Worm (Caenorhabditis elegans): Measurements from ENCODE around the gene wdr-37.
A peak's percentile ranks its signal among the peaks of the same experiment; 100 is the strongest.

The wdr-37 gene

ce11 chrIII:5615675-5616074, 15.8 kb upstream of the wdr-37 start:
- no peak for TF ChIP-seq ceh-90 (tag; optimal IDR thresholded peaks at IDR 0.05)
- TF ChIP-seq ama-1 (optimal IDR thresholded peaks at IDR 0.05) = no peak
- no peak for TF ChIP-seq hlh-4 (tag; optimal IDR thresholded peaks at IDR 0.05)
- TF ChIP-seq nhr-71 (tag; optimal IDR thresholded peaks at IDR 0.05) = no peak
- no peak for TF ChIP-seq xbp-1 (tag; optimal IDR thresholded peaks at IDR 0.05)
- TF ChIP-seq ceh-88 (GFP tag; IDR thresholded peaks at IDR 0.05) = no peak
- no peak for TF ChIP-seq nhr-77 (tag; optimal IDR thresholded peaks at IDR 0.05)
- TF ChIP-seq mef-2 (tag; optimal IDR thresholded peaks at IDR 0.05) = no peak
- TF ChIP-seq fos-1 (tag; optimal IDR thresholded peaks at IDR 0.05) = no peak
- no peak for TF ChIP-seq vab-15 (tag; optimal IDR thresholded peaks at IDR 0.05)
- TF ChIP-seq elt-2 (tag; optimal IDR thresholded peaks at IDR 0.05) = no peak
- no peak for TF ChIP-seq efl-3 (GFP tag; optimal IDR thresholded peaks at IDR 0.05)
- TF ChIP-seq efl-1 (optimal IDR thresholded peaks at IDR 0.05) = no peak
- TF ChIP-seq efl-1 (GFP tag; optimal IDR thresholded peaks at IDR 0.05 in 1 of 2) = no peak
- TF ChIP-seq Y116A8C.19 (tag; optimal IDR thresholded peaks at IDR 0.05; ENCODE audit: borderline replicate concordance) = no peak
- no peak for TF ChIP-seq sox-4 (tag; optimal IDR thresholded peaks at IDR 0.05)
- no peak for TF ChIP-seq mdl-1 (tag; optimal IDR thresholded peaks at IDR 0.05)
- no peak for TF ChIP-seq nhr-237 (tag; optimal IDR thresholded peaks at IDR 0.05)
- TF ChIP-seq snu-23 (GFP tag; optimal IDR thresholded peaks at IDR 0.05) = no peak
- no peak for TF ChIP-seq pqm-1 (tag; optimal IDR thresholded peaks at IDR 0.05)

ce11 chrIII:5614648-5615047, 14.8 kb upstream of the wdr-37 start, which contains the start of gene basl-1:
basl-1 (plus strand) TSS chrIII:5614948.
- TF ChIP-seq blmp-1 (tag; optimal IDR thresholded peaks at IDR 0.05) (no peak), F16B12.6 (tag; optimal IDR thresholded peaks at IDR 0.05) (no peak), nhr-84 (tag; optimal IDR thresholded peaks at IDR 0.05) (no peak), irx-1 (tag; optimal IDR thresholded peaks at IDR 0.05) (no peak), ztf-11 (tag; optimal IDR thresholded peaks at IDR 0.05) (no peak), ceh-63 (GFP tag; optimal IDR thresholded peaks at IDR 0.05) (no peak), nhr-20 (tag; optimal IDR thresholded peaks at IDR 0.05) (no peak), alr-1 (tag; optimal IDR thresholded peaks at IDR 0.05; ENCODE audit: borderline replicate concordance) (no peak), mdl-1 (tag; optimal IDR thresholded peaks at IDR 0.05) (no peak), Y116A8C.19 (tag; optimal IDR thresholded peaks at IDR 0.05; ENCODE audit: borderline replicate concordance) (no peak), nhr-12 (tag; optimal IDR thresholded peaks at IDR 0.05) (no peak), lin-13 (GFP tag; optimal IDR thresholded peaks at IDR 0.05) (no peak), hpl-2 (GFP tag; optimal IDR thresholded peaks at IDR 0.05) (no peak), nhr-237 (tag; optimal IDR thresholded peaks at IDR 0.05) (no peak), efl-1 (optimal IDR thresholded peaks at IDR 0.05) (no peak), efl-1 (GFP tag; optimal IDR thresholded peaks at IDR 0.05 in 1 of 2) (no peak), elt-3 (tag; optimal IDR thresholded peaks at IDR 0.05) (no peak), nhr-28 (tag; optimal IDR thresholded peaks at IDR 0.05) (no peak), swsn-7 (tag; optimal IDR thresholded peaks at IDR 0.05) (no peak), fkh-10 (GFP tag; optimal IDR thresholded peaks at IDR 0.05) (no peak), grh-1 (GFP tag; IDR thresholded peaks at IDR 0.05) (no peak)

DNA sequence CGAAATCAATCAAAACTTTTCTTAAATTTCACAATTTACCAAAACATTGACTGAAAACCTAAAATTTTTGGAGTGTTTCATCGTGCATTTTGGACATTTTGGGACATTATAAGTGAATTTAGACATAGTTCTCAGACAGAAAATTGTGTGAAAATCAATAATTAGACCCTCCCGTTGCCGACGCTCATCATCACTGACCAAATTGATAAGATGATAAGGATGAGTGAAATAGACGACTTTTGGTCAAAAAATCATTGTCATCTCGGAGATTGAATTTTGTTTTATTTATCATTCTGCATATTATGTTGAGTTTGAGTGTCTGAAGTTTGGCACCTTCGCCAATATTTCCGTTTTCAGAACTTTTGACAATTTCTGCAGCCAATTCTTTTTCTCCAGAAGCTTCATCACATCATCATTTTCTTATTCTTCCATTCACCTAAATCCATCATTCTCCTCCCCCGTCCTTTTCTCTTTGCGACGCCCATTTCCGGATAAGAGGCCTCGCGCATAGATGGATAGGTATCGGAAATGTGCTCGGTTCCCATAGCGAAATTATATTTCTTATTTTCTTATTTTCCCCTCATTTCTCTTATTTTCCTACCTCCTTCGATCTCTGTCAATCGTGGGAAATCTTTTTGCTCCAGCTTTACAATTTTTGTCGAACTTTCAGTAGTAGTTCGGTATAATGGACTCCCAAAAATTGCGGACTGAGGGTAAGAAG, 11.9 kb upstream of the wdr-37 start, which contains the start of gene bas-1:
Gene bas-1, plus strand, starts transcription at position 671 of the 721 bp plus-strand sequence.
- peak in 1 of 6 experiments; percentile 10 for TF ChIP-seq elt-3 (tag; optimal IDR thresholded peaks at IDR 0.05)
- no peak for TF ChIP-seq lin-13 (GFP tag; optimal IDR thresholded peaks at IDR 0.05)
- no peak for TF ChIP-seq lir-3 (tag; optimal IDR thresholded peaks at IDR 0.05; ENCODE audit: poor library complexity)
- TF ChIP-seq aha-1 (tag; optimal IDR thresholded peaks at IDR 0.05) = no peak

DNA sequence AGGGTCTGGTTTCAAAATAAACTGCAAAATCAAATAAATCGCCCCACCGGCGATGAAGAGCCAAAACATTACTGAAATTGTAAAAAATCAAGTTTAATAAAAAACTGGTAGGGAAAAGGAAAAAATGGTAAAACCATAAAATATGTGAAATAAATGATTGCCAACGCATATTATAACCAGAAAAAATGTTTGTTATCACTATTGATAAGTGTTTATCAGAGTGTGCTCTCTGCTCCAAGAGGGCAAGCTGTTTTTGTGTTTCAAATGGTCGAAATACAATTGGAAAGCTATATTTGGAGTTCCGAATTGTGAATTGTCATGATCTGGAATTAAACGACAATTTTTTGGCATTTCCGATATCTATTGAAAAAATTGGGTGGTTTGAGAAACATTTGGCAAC, 10.4 kb upstream of the wdr-37 start, which contains the start of gene C05D2.8:
Gene C05D2.8, minus strand, starts transcription at position 71 of the 400 bp plus-strand sequence.
- no peak for TF ChIP-seq nhr-90 (tag; optimal IDR thresholded peaks at IDR 0.05; ENCODE audit: poor library complexity)
- no peak for TF ChIP-seq pqm-1 (tag; optimal IDR thresholded peaks at IDR 0.05)
- TF ChIP-seq dsc-1 (tag; optimal IDR thresholded peaks at IDR 0.05) = no peak
- peak; percentile 35 for TF ChIP-seq elt-2 (tag; optimal IDR thresholded peaks at IDR 0.05)

Measured in whole organism, L1 larva.